Fruit fly (Drosophila melanogaster) S2 (cell line): ENCODE results near the gene ihog.

Experiments
- CG8478 ChIP-seq: fragments of >200 bp; optimal IDR thresholded peaks from 2 replicates; lab custom pipeline; 2018
- CTCF ChIP-seq, 2 experiments: fragments of >200 bp; optimal IDR thresholded peaks; 2 replicates each; lab custom pipeline; 2018

DNA sequence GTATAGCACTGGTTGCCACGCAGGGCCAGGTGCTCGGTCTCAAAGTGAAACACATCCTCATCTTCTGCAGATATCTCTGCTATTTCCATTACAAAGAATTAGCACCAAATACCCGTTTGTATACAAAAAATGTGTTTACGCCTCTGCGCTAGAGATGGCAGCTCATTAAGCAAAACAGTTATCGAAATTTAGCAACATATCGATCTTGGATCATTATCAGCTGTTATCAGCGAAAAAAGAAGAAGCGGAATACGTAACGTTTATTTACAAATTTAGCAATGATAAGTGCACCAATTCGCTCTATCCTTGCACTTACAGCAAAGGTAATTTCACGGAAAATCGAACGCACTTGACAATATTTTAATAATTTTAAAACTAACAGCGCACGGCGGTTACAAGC, 11.6 kb upstream of the ihog start, which contains the start of the genes Atac1 and Hmgcl:
- TF ChIP-seq CG8478 (lab: Kevin White, UChicago) (no peak), CTCF (optimal IDR thresholded peaks at IDR 0.05; lab: Kevin White, UChicago) (no peak)
